Fruit fly (Drosophila melanogaster) whole organism, embryonic: ENCODE measurements around the gene dlg1.

Experiments
- ATbp ChIP-seq: fragments of 200-800 bp; sonication (Bioruptor generic); optimal IDR thresholded peaks from 2 replicates; lab custom pipeline; 2017; ENCODE audit warnings: missing biosample characterization, mild to moderate bottlenecking, missing genetic modification characterization, missing genetic modification reagents
- B-H1 ChIP-seq: fragments of 200-800 bp; sonication (Bioruptor generic); IDR thresholded peaks from 3 replicates; pipeline ENCODE4 v1.3.6; 2022; ENCODE audit warnings: missing biosample characterization, missing genetic modification characterization
- Bteb2 ChIP-seq: fragments of 200-800 bp; sonication (Bioruptor generic); optimal IDR thresholded peaks from 2 replicates; lab custom pipeline; 2016; ENCODE audit warnings: missing biosample characterization, missing genetic modification characterization
- CG11247 ChIP-seq: fragments of 200-800 bp; sonication (Bioruptor generic); IDR thresholded peaks from 2 replicates; pipeline ENCODE4 v1.3.6; 2022; ENCODE audit warnings: missing biosample characterization, missing genetic modification characterization
- CG12659 ChIP-seq: fragments of 200-800 bp; sonication (Bioruptor generic); optimal IDR thresholded peaks from 3 replicates; lab custom pipeline; 2017; ENCODE audit warnings: mild to moderate bottlenecking, missing biosample characterization, missing genetic modification reagents, missing genetic modification characterization
- CG12744 ChIP-seq: fragments of 200-800 bp; sonication (Bioruptor generic); optimal IDR thresholded peaks from 2 replicates; lab custom pipeline; 2016; ENCODE audit warnings: missing biosample characterization, missing genetic modification characterization
- CG13123 ChIP-seq: fragments of 200-800 bp; sonication (Bioruptor generic); optimal IDR thresholded peaks from 2 replicates; lab custom pipeline; 2016; ENCODE audit warnings: missing biosample characterization, missing genetic modification characterization
- CG15479 ChIP-seq: fragments of 200-800 bp; sonication (Bioruptor generic); optimal IDR thresholded peaks from 3 replicates; lab custom pipeline; 2019; ENCODE audit warnings: missing biosample characterization, mild to moderate bottlenecking, missing genetic modification characterization, moderate library complexity
- CG1602 ChIP-seq: fragments of 200-800 bp; sonication (Bioruptor generic); optimal IDR thresholded peaks from 3 replicates; lab custom pipeline; 2016; ENCODE audit warnings: missing biosample characterization, missing genetic modification characterization
- CG17328 ChIP-seq: fragments of 200-800 bp; sonication (Bioruptor generic); IDR thresholded peaks from 2 replicates; pipeline ENCODE4 v1.3.6; 2022; ENCODE audit warnings: missing biosample characterization, missing genetic modification characterization
- CG18476 ChIP-seq: fragments of 200-800 bp; sonication (Bioruptor generic); optimal IDR thresholded peaks from 2 replicates; lab custom pipeline; 2016; ENCODE audit warnings: missing biosample characterization, mild to moderate bottlenecking, missing genetic modification characterization
- CG2120 ChIP-seq: fragments of 200-800 bp; sonication (Bioruptor generic); optimal IDR thresholded peaks from 3 replicates; lab custom pipeline; 2016; ENCODE audit warnings: missing biosample characterization, missing genetic modification characterization
- CG2678 ChIP-seq: fragments of 200-800 bp; sonication (Bioruptor generic); optimal IDR thresholded peaks from 3 replicates; lab custom pipeline; 2019; ENCODE audit warnings: missing biosample characterization, mild to moderate bottlenecking, missing genetic modification characterization, moderate library complexity
- CG2889 ChIP-seq: fragments of 200-800 bp; sonication (Bioruptor generic); IDR thresholded peaks from 3 replicates; pipeline ENCODE4 v1.3.6; 2022; ENCODE audit warnings: missing biosample characterization, missing genetic modification characterization
- CG3065 ChIP-seq: fragments of 200-800 bp; sonication (Bioruptor generic); optimal IDR thresholded peaks from 2 replicates; lab custom pipeline; 2016; ENCODE audit warnings: missing biosample characterization, missing genetic modification characterization
- CG31224 ChIP-seq: fragments of 200-800 bp; sonication (Bioruptor generic); IDR thresholded peaks from 2 replicates; pipeline ENCODE4 v1.3.6; 2022; ENCODE audit warnings: missing biosample characterization, missing genetic modification characterization
- CG34224 ChIP-seq: fragments of 200-800 bp; sonication (Bioruptor generic); IDR thresholded peaks from 3 replicates; pipeline ENCODE4 v1.3.6; 2022; ENCODE audit warnings: missing biosample characterization, missing genetic modification characterization; ENCODE audit not compliant: partially characterized antibody
- CG43689 ChIP-seq: fragments of 200-800 bp; sonication (Bioruptor generic); IDR thresholded peaks from 2 replicates; pipeline ENCODE4 v1.3.6; 2022; ENCODE audit warnings: missing biosample characterization, missing genetic modification characterization
- CG5245 ChIP-seq: fragments of 200-800 bp; sonication (Bioruptor generic); optimal IDR thresholded peaks from 3 replicates; lab custom pipeline; 2016; ENCODE audit warnings: missing biosample characterization, missing genetic modification characterization
- CG6654 ChIP-seq: fragments of 200-800 bp; sonication (Bioruptor generic); optimal IDR thresholded peaks from 2 replicates; lab custom pipeline; 2017; ENCODE audit warnings: missing biosample characterization, mild to moderate bottlenecking, missing genetic modification characterization
- CG7839 ChIP-seq: fragments of 200-800 bp; sonication (Bioruptor generic); optimal IDR thresholded peaks from 3 replicates; lab custom pipeline; 2018; ENCODE audit warnings: missing biosample characterization, mild to moderate bottlenecking, missing genetic modification characterization, moderate library complexity
- CG8944 ChIP-seq: fragments of 200-800 bp; sonication (Bioruptor generic); optimal IDR thresholded peaks from 3 replicates; lab custom pipeline; 2016; ENCODE audit warnings: missing biosample characterization, missing genetic modification characterization
- CTCF ChIP-seq: fragments of 200-800 bp; sonication (Bioruptor generic); optimal IDR thresholded peaks from 2 replicates; lab custom pipeline; 2017; ENCODE audit warnings: missing biosample characterization, mild to moderate bottlenecking, missing genetic modification characterization, moderate library complexity
- Fer3 ChIP-seq: fragments of 200-800 bp; sonication (Bioruptor generic); optimal IDR thresholded peaks from 2 replicates; lab custom pipeline; 2018; ENCODE audit warnings: missing biosample characterization, mild to moderate bottlenecking, missing genetic modification characterization, moderate library complexity
- HLH3B ChIP-seq: fragments of 200-800 bp; sonication (Bioruptor generic); IDR thresholded peaks from 2 replicates; pipeline ENCODE4 v1.3.6; 2022; ENCODE audit warnings: missing biosample characterization, missing genetic modification characterization
- Oaz ChIP-seq: fragments of 200-800 bp; sonication (Bioruptor generic); IDR thresholded peaks from 2 replicates; pipeline ENCODE4 v1.3.6; 2022; ENCODE audit warnings: missing biosample characterization, missing genetic modification characterization
- Oli ChIP-seq: fragments of 200-800 bp; sonication (Bioruptor generic); optimal IDR thresholded peaks from 2 replicates; lab custom pipeline; 2018; ENCODE audit warnings: missing biosample characterization, mild to moderate bottlenecking, missing genetic modification characterization, moderate library complexity
- Rx ChIP-seq: fragments of 200-800 bp; sonication (Bioruptor generic); IDR thresholded peaks from 2 replicates; pipeline ENCODE4 v1.3.6; 2022; ENCODE audit warnings: missing biosample characterization, missing genetic modification characterization
- Sox100B ChIP-seq: fragments of 200-800 bp; sonication (Bioruptor generic); optimal IDR thresholded peaks from 3 replicates; lab custom pipeline; 2018; ENCODE audit warnings: missing biosample characterization, mild to moderate bottlenecking, missing genetic modification characterization
- Spps ChIP-seq: fragments of 200-800 bp; sonication (Bioruptor generic); optimal IDR thresholded peaks from 2 replicates; lab custom pipeline; 2018; ENCODE audit warnings: missing biosample characterization, mild to moderate bottlenecking, missing genetic modification characterization
- YL-1 ChIP-seq: fragments of 200-800 bp; sonication (Bioruptor generic); optimal IDR thresholded peaks from 3 replicates; lab custom pipeline; 2017; ENCODE audit warnings: missing biosample characterization, mild to moderate bottlenecking, missing genetic modification characterization
- br ChIP-seq: fragments of >200 bp; optimal IDR thresholded peaks from 2 replicates; lab custom pipeline; 2017
- btn ChIP-seq: fragments of 200-800 bp; sonication (Bioruptor generic); optimal IDR thresholded peaks from 2 replicates; lab custom pipeline; 2016; ENCODE audit warnings: missing biosample characterization, missing genetic modification characterization
- cad ChIP-seq: fragments of >200 bp; optimal IDR thresholded peaks from 2 replicates; lab custom pipeline; 2017; ENCODE audit warnings: missing biosample characterization, missing genetic modification characterization
- chn ChIP-seq: fragments of 200-800 bp; sonication (Bioruptor generic); optimal IDR thresholded peaks from 2 replicates; lab custom pipeline; 2016; ENCODE audit warnings: missing biosample characterization, missing genetic modification characterization
- crp ChIP-seq, 2 experiments: fragments of 200-800 bp; sonication (Bioruptor generic); optimal IDR thresholded peaks; 2 replicates in 1 of 2; 3 replicates in 1 of 2; lab custom pipeline; 2017; ENCODE audit warnings: missing biosample characterization in 2 of 2, missing genetic modification characterization in 2 of 2, mild to moderate bottlenecking in 1 of 2, moderate library complexity in 1 of 2
- dpn ChIP-seq, 2 experiments: fragments of 200-800 bp; sonication (Bioruptor generic); optimal IDR thresholded peaks; 3 replicates each; lab custom pipeline; 2016; ENCODE audit warnings: missing biosample characterization in 2 of 2, missing genetic modification characterization in 2 of 2
- exex ChIP-seq: fragments of 200-800 bp; sonication (Bioruptor generic); optimal IDR thresholded peaks from 4 replicates; lab custom pipeline; 2018; ENCODE audit warnings: missing biosample characterization, mild to moderate bottlenecking, missing genetic modification characterization, moderate library complexity
- fu2 ChIP-seq: fragments of 200-800 bp; sonication (Bioruptor generic); optimal IDR thresholded peaks from 2 replicates; lab custom pipeline; 2016; ENCODE audit warnings: missing biosample characterization, missing genetic modification characterization
- h ChIP-seq: fragments of >200 bp; optimal IDR thresholded peaks from 2 replicates; lab custom pipeline; 2017
- ind ChIP-seq: fragments of 200-800 bp; sonication (Bioruptor generic); optimal IDR thresholded peaks from 3 replicates; lab custom pipeline; 2016; ENCODE audit warnings: missing biosample characterization, missing genetic modification characterization
- kah ChIP-seq: fragments of 200-800 bp; sonication (Bioruptor generic); optimal IDR thresholded peaks from 2 replicates; lab custom pipeline; 2018; ENCODE audit warnings: missing biosample characterization, mild to moderate bottlenecking, missing genetic modification characterization
- knrl ChIP-seq: fragments of 200-800 bp; sonication (Bioruptor generic); IDR thresholded peaks from 3 replicates; pipeline ENCODE4 v1.3.6; 2022; ENCODE audit warnings: missing biosample characterization, missing genetic modification characterization; ENCODE audit not compliant: partially characterized antibody
- mam ChIP-seq: fragments of 200-800 bp; sonication (Bioruptor generic); optimal IDR thresholded peaks from 3 replicates; lab custom pipeline; 2016; ENCODE audit warnings: missing biosample characterization, missing genetic modification characterization
- mirr ChIP-seq: fragments of 200-800 bp; sonication (Bioruptor generic); optimal IDR thresholded peaks from 3 replicates; lab custom pipeline; 2018; ENCODE audit warnings: missing biosample characterization, mild to moderate bottlenecking, missing genetic modification characterization
- org-1 ChIP-seq: fragments of 200-800 bp; sonication (Bioruptor generic); optimal IDR thresholded peaks from 2 replicates; lab custom pipeline; 2017; ENCODE audit warnings: missing biosample characterization, missing genetic modification characterization
- row ChIP-seq: fragments of 200-800 bp; sonication (Bioruptor generic); IDR thresholded peaks from 3 replicates; pipeline ENCODE4 v1.3.6; 2022; ENCODE audit warnings: missing biosample characterization, missing genetic modification characterization
- sd ChIP-seq: fragments of 200-800 bp; sonication (Bioruptor generic); optimal IDR thresholded peaks from 3 replicates; lab custom pipeline; 2018; ENCODE audit warnings: missing biosample characterization, mild to moderate bottlenecking, missing genetic modification characterization, moderate library complexity
- sim ChIP-seq: fragments of 200-800 bp; sonication (Bioruptor generic); IDR thresholded peaks from 2 replicates; pipeline ENCODE4 v1.3.6; 2022; ENCODE audit warnings: missing biosample characterization, missing genetic modification characterization
- sr ChIP-seq: fragments of 200-800 bp; sonication (Bioruptor generic); IDR thresholded peaks from 3 replicates; pipeline ENCODE4 v1.3.6; 2022; ENCODE audit warnings: missing biosample characterization, missing genetic modification characterization
- tap ChIP-seq: fragments of 200-800 bp; optimal IDR thresholded peaks from 3 replicates; lab custom pipeline; 2019; ENCODE audit warnings: missing biosample characterization, mild to moderate bottlenecking, missing genetic modification characterization, moderate library complexity
- vfl ChIP-seq: fragments of 200-800 bp; sonication (Bioruptor generic); optimal IDR thresholded peaks from 2 replicates; lab custom pipeline; 2016; ENCODE audit warnings: missing biosample characterization, missing genetic modification characterization
- vnd ChIP-seq: fragments of 200-800 bp; sonication (Bioruptor generic); IDR thresholded peaks from 3 replicates; pipeline ENCODE4 v1.3.6; 2022; ENCODE audit warnings: missing biosample characterization, missing genetic modification characterization; ENCODE audit not compliant: partially characterized antibody

The dlg1 gene

dm6 chrX:11423277-11423717 is 53.8 kb downstream of the dlg1 start (continued):
- TF ChIP-seq CG11247 (GFP tag; lab: Robert Waterston, UW) = peak; percentile 88
- peak; percentile 94 for TF ChIP-seq mam (GFP tag; lab: Kevin White, UChicago)
- peak; percentile 85 for TF ChIP-seq CG8944 (GFP tag; lab: Kevin White, UChicago)
- peak; percentile 63 for TF ChIP-seq CG6654 (GFP tag; lab: Kevin White, UChicago)
- peak; percentile 79 for TF ChIP-seq tap
- peak; percentile 94 for TF ChIP-seq CG12659 (GFP tag; lab: Kevin White, UChicago)
- TF ChIP-seq sr (GFP tag; lab: Robert Waterston, UW) = peak; percentile 48; the same call in 1 of the 3 replicates
- peak; percentile 64 for TF ChIP-seq exex (tag; lab: Kevin White, UChicago)
- TF ChIP-seq CG13123 (GFP tag; lab: Kevin White, UChicago) = peak; percentile 67
- peak; percentile 82 for TF ChIP-seq sim (GFP tag; lab: Robert Waterston, UW)
- TF ChIP-seq Fer3 = peak; percentile 91
- peak; percentile 92 for TF ChIP-seq Oli (tag; lab: Kevin White, UChicago)
- TF ChIP-seq CG18476 (GFP tag; lab: Kevin White, UChicago) = peak; percentile 84
- TF ChIP-seq B-H1 (GFP tag; lab: Robert Waterston, UW) = peak; percentile 74
- peak; percentile 82 for TF ChIP-seq vfl (GFP tag; lab: Kevin White, UChicago)
- TF ChIP-seq dpn (GFP tag; optimal IDR thresholded peaks at IDR 0.05; lab: Kevin White, UChicago) = peak; percentile 92 to 93
- TF ChIP-seq Rx (GFP tag; lab: Robert Waterston, UW) = peak; percentile 75
- TF ChIP-seq Sox100B (GFP tag; lab: Kevin White, UChicago) = peak; percentile 83
- TF ChIP-seq CG34224 (GFP tag; lab: Robert Waterston, UW) = no peak
- TF ChIP-seq Spps = no peak
- TF ChIP-seq fu2 (GFP tag; lab: Kevin White, UChicago) = peak; percentile 89
- TF ChIP-seq cad (GFP tag; lab: Kevin White, UChicago) = no peak
- no peak for TF ChIP-seq CG15479 (GFP tag; lab: Kevin White, UChicago)
- no peak for TF ChIP-seq br (lab: Kevin White, UChicago)
- TF ChIP-seq Bteb2 (GFP tag; lab: Kevin White, UChicago) = peak; percentile 84
- TF ChIP-seq kah (GFP tag; lab: Kevin White, UChicago) = peak; percentile 65
- TF ChIP-seq CG2678 (tag; lab: Kevin White, UChicago) = peak; percentile 93
- peak; percentile 95 for TF ChIP-seq CG2120 (GFP tag; lab: Kevin White, UChicago)
- TF ChIP-seq vnd (GFP tag; lab: Robert Waterston, UW) = no peak
- peak; percentile 30 for TF ChIP-seq CTCF (GFP tag; lab: Kevin White, UChicago)
- peak; percentile 88 for TF ChIP-seq CG12744 (GFP tag; lab: Kevin White, UChicago)
- peak; percentile 85 for TF ChIP-seq CG43689 (GFP tag; lab: Robert Waterston, UW)
- peak; percentile 82 for TF ChIP-seq sd
- peak; percentile 63 for TF ChIP-seq mirr (GFP tag; lab: Kevin White, UChicago)
- no peak for TF ChIP-seq knrl
- TF ChIP-seq CG7839 = peak; percentile 91
- TF ChIP-seq HLH3B = peak; percentile 88
- peak; percentile 89 for TF ChIP-seq org-1 (GFP tag; lab: Kevin White, UChicago)
- peak; percentile 74 for TF ChIP-seq Oaz (GFP tag; lab: Robert Waterston, UW)
- TF ChIP-seq CG2889 = peak; percentile 86
- TF ChIP-seq ATbp (GFP tag; lab: Kevin White, UChicago) = peak; percentile 83
- TF ChIP-seq ind = peak; percentile 91
- TF ChIP-seq CG3065 (GFP tag; lab: Kevin White, UChicago) = peak; percentile 66
- no peak for TF ChIP-seq h (lab: Kevin White, UChicago)
- TF ChIP-seq CG31224 (GFP tag; lab: Robert Waterston, UW) = peak; percentile 78
- TF ChIP-seq chn = peak; percentile 86
- TF ChIP-seq CG17328 (GFP tag; lab: Robert Waterston, UW) = peak; percentile 85
- peak; percentile 95 for TF ChIP-seq row (GFP tag; lab: Robert Waterston, UW)
- TF ChIP-seq crp (GFP tag; optimal IDR thresholded peaks at IDR 0.05; lab: Kevin White, UChicago) = peak in 1 of 2 experiments; percentile 58
- TF ChIP-seq btn (GFP tag; lab: Kevin White, UChicago) = peak; percentile 79
- peak; percentile 82 for TF ChIP-seq CG5245 (GFP tag; lab: Kevin White, UChicago)
- TF ChIP-seq YL-1 = peak; percentile 16
- TF ChIP-seq CG1602 = peak; percentile 79
